Worm (Caenorhabditis elegans) whole organism, L4 larva: Measurements from ENCODE around the gene selt-1.1.

ENCODE experiments used
- D1046.2 ChIP-seq: fragments of 200-800 bp; sonication (Bioruptor generic); IDR thresholded peaks from 2 replicates; pipeline ENCODE4 v1.3.6; 2022; ENCODE audit warnings: missing genetic modification characterization, missing compliant biosample characterization
- F10B5.3 ChIP-seq: sonication (generic microtip); optimal IDR thresholded peaks from 2 replicates; lab custom pipeline; 2016; ENCODE audit warnings: mild to moderate bottlenecking, missing genetic modification characterization, missing compliant biosample characterization
- F26F4.8 ChIP-seq: fragments of 200-800 bp; sonication (Bioruptor generic); conservative IDR thresholded peaks from 2 replicates; pipeline ENCODE4 v1.3.6; 2022; ENCODE audit warnings: missing genetic modification characterization, missing compliant biosample characterization
- F37D6.2 ChIP-seq: sonication (generic microtip); optimal IDR thresholded peaks from 2 replicates; lab custom pipeline; 2016; ENCODE audit warnings: mild to moderate bottlenecking, missing genetic modification characterization, missing compliant biosample characterization
- T26A8.4 ChIP-seq: fragments of 200-800 bp; sonication (Bioruptor generic); IDR thresholded peaks from 2 replicates; pipeline ENCODE4 v1.3.6; 2022; ENCODE audit warnings: missing genetic modification characterization, missing compliant biosample characterization
- Y105C5A.15 ChIP-seq: fragments of 200-800 bp; sonication (Bioruptor generic); IDR thresholded peaks from 2 replicates; pipeline ENCODE4 v1.3.6; 2022; ENCODE audit warnings: missing genetic modification characterization, missing compliant biosample characterization
- Y5F2A.4 ChIP-seq: fragments of 200-800 bp; sonication (Bioruptor generic); optimal IDR thresholded peaks from 2 replicates; lab custom pipeline; 2018; ENCODE audit warnings: mild to moderate bottlenecking, missing genetic modification characterization, missing compliant biosample characterization
- aha-1 ChIP-seq: fragments of 150-350 bp; peaks from one replicate; lab custom pipeline; 2014; ENCODE audit warnings: missing biosample characterization, missing genetic modification characterization
- attf-4 ChIP-seq: sonication (generic microtip); optimal IDR thresholded peaks from 3 replicates; lab custom pipeline; 2017; ENCODE audit warnings: missing biosample characterization, missing genetic modification characterization
- ceh-20 ChIP-seq: fragments of 200-800 bp; sonication (Bioruptor generic); IDR thresholded peaks from 2 replicates; pipeline ENCODE4 v1.3.6; 2022; ENCODE audit warnings: missing genetic modification reagents, missing genetic modification characterization, missing compliant biosample characterization
- ceh-62 ChIP-seq: sonication (generic microtip); optimal IDR thresholded peaks from 2 replicates; lab custom pipeline; 2017; ENCODE audit warnings: missing biosample characterization, missing genetic modification characterization
- ceh-82 ChIP-seq: sonication (generic microtip); optimal IDR thresholded peaks from 2 replicates; lab custom pipeline; 2017; ENCODE audit warnings: missing biosample characterization, missing genetic modification characterization
- ces-1 ChIP-seq: fragments of 150-350 bp; sonication (generic microtip); optimal IDR thresholded peaks from 4 replicates; lab custom pipeline; 2014; ENCODE audit warnings: missing biosample characterization, missing genetic modification reagents, missing genetic modification characterization
- cey-2 ChIP-seq: sonication (generic microtip); optimal IDR thresholded peaks from 3 replicates; lab custom pipeline; 2017; ENCODE audit warnings: missing genetic modification characterization, mild to moderate bottlenecking, missing compliant biosample characterization, antibody characterized with exemption, borderline replicate concordance; ENCODE audit not compliant: insufficient read depth
- ctbp-1 ChIP-seq: fragments of 200-800 bp; sonication (Bioruptor generic); IDR thresholded peaks from 2 replicates; pipeline ENCODE4 v1.3.6; 2022; ENCODE audit warnings: missing genetic modification reagents, missing genetic modification characterization, missing compliant biosample characterization
- daf-16 ChIP-seq, 3 experiments: sonication (generic microtip); optimal IDR thresholded peaks; 2 replicates each; lab custom pipeline; 2016 to 2017; ENCODE audit warnings: missing genetic modification characterization in 3 of 3, missing genetic modification reagents in 3 of 3, mild to moderate bottlenecking in 2 of 3, missing compliant biosample characterization in 2 of 3, missing biosample characterization in 1 of 3, moderate library complexity in 1 of 3
- dmd-6 ChIP-seq: fragments of 200-800 bp; sonication (Bioruptor generic); IDR thresholded peaks from 2 replicates; pipeline ENCODE4 v1.3.6; 2022; ENCODE audit warnings: missing genetic modification reagents, missing genetic modification characterization, missing compliant biosample characterization
- dmd-9 ChIP-seq: fragments of 200-800 bp; sonication (Bioruptor generic); IDR thresholded peaks from 2 replicates; pipeline ENCODE4 v1.3.6; 2022; ENCODE audit warnings: missing genetic modification reagents, missing genetic modification characterization, missing compliant biosample characterization
- dpl-1 ChIP-seq: fragments of 150-350 bp; optimal IDR thresholded peaks from 2 replicates; lab custom pipeline; 2014; ENCODE audit warnings: missing biosample characterization, missing genetic modification reagents, missing genetic modification characterization
- duxl-1 ChIP-seq: sonication (generic microtip); optimal IDR thresholded peaks from 2 replicates; lab custom pipeline; 2016; ENCODE audit warnings: mild to moderate bottlenecking, missing genetic modification characterization, moderate library complexity, missing compliant biosample characterization; ENCODE audit not compliant: poor library complexity
- fkh-10 ChIP-seq: fragments of 150-350 bp; optimal IDR thresholded peaks from 2 replicates; lab custom pipeline; 2014; ENCODE audit warnings: missing biosample characterization, missing genetic modification reagents, missing genetic modification characterization
- hlh-11 ChIP-seq: fragments of 200-800 bp; sonication (Bioruptor generic); optimal IDR thresholded peaks from 2 replicates; lab custom pipeline; 2018; ENCODE audit warnings: mild to moderate bottlenecking, missing genetic modification characterization, missing compliant biosample characterization
- hmg-1.1 ChIP-seq: fragments of 200-800 bp; sonication (Bioruptor generic); IDR thresholded peaks from 2 replicates; pipeline ENCODE4 v1.3.6; 2022; ENCODE audit warnings: missing genetic modification reagents, missing genetic modification characterization, missing compliant biosample characterization
- jun-1 ChIP-seq: fragments of 150-350 bp; optimal IDR thresholded peaks from 2 replicates; lab custom pipeline; 2014; ENCODE audit warnings: missing biosample characterization, missing genetic modification reagents, missing genetic modification characterization
- lir-3 ChIP-seq: sonication (generic microtip); optimal IDR thresholded peaks from 2 replicates; lab custom pipeline; 2016; ENCODE audit warnings: mild to moderate bottlenecking, missing genetic modification characterization, missing compliant biosample characterization
- lsy-2 ChIP-seq, 2 experiments: fragments of 150-350 bp in 1 of 2; sonication (generic microtip) in 1 of 2; optimal IDR thresholded peaks; 2 replicates each; lab custom pipeline; 2014 to 2017; ENCODE audit warnings: missing biosample characterization in 2 of 2, missing genetic modification characterization in 2 of 2
- madf-5 ChIP-seq, 2 experiments: fragments of 200-800 bp; sonication (Bioruptor generic); IDR thresholded peaks; 2 replicates each; pipeline ENCODE4 v1.3.6; 2022; ENCODE audit warnings: missing compliant biosample characterization in 2 of 2, missing genetic modification characterization in 2 of 2
- madf-9 ChIP-seq: fragments of 200-800 bp; sonication (Bioruptor generic); conservative IDR thresholded peaks from 2 replicates; pipeline ENCODE4 v1.3.6; 2022; ENCODE audit warnings: missing genetic modification reagents, missing genetic modification characterization, missing compliant biosample characterization
- mdl-1 ChIP-seq, 2 experiments: fragments of 150-350 bp in 1 of 2; sonication (generic microtip) in 1 of 2; optimal IDR thresholded peaks; 2 replicates each; lab custom pipeline; 2014 to 2017; ENCODE audit warnings: missing biosample characterization in 2 of 2, missing genetic modification characterization in 2 of 2
- mes-2 ChIP-seq: sonication (generic microtip); optimal IDR thresholded peaks from 2 replicates; lab custom pipeline; 2016; ENCODE audit warnings: missing genotype, mild to moderate bottlenecking, missing genetic modification characterization, missing compliant biosample characterization; ENCODE audit not compliant: poor library complexity, severe bottlenecking
- mxl-3 ChIP-seq: fragments of 200-800 bp; sonication (Bioruptor generic); optimal IDR thresholded peaks from 2 replicates; lab custom pipeline; 2018; ENCODE audit warnings: mild to moderate bottlenecking, missing genetic modification characterization, missing compliant biosample characterization
- nhr-28 ChIP-seq: fragments of 150-350 bp; optimal IDR thresholded peaks from 2 replicates; lab custom pipeline; 2014; ENCODE audit warnings: missing biosample characterization, missing genetic modification characterization
- php-3 ChIP-seq: fragments of 200-800 bp; sonication (Bioruptor generic); IDR thresholded peaks from 2 replicates; pipeline ENCODE4 v1.3.6; 2022; ENCODE audit warnings: missing genetic modification reagents, missing genetic modification characterization, missing compliant biosample characterization
- pqm-1 ChIP-seq: sonication (generic microtip); optimal IDR thresholded peaks from 2 replicates; lab custom pipeline; 2017; ENCODE audit warnings: missing biosample characterization, missing genetic modification characterization
- rbr-2 ChIP-seq: sonication (generic microtip); optimal IDR thresholded peaks from 2 replicates; lab custom pipeline; 2016; ENCODE audit warnings: missing genotype, missing genetic modification characterization, missing compliant biosample characterization
- saeg-2 ChIP-seq: fragments of 200-800 bp; sonication (Bioruptor generic); IDR thresholded peaks from 2 replicates; pipeline ENCODE4 v1.3.6; 2022; ENCODE audit warnings: missing genetic modification reagents, missing genetic modification characterization, missing compliant biosample characterization
- spr-3 ChIP-seq: fragments of 200-800 bp; sonication (Bioruptor generic); optimal IDR thresholded peaks from 2 replicates; lab custom pipeline; 2018; ENCODE audit warnings: mild to moderate bottlenecking, missing genetic modification characterization, missing compliant biosample characterization
- tag-97 ChIP-seq: fragments of 200-800 bp; sonication (Bioruptor generic); IDR thresholded peaks from 2 replicates; pipeline ENCODE4 v1.3.6; 2022; ENCODE audit warnings: missing genetic modification characterization, missing compliant biosample characterization
- unc-130 ChIP-seq: sonication (generic microtip); optimal IDR thresholded peaks from 2 replicates; lab custom pipeline; 2016; ENCODE audit warnings: missing genetic modification reagents, missing genetic modification characterization, missing compliant biosample characterization
- unc-62 ChIP-seq, 3 experiments: fragments of 150-350 bp in 1 of 3; sonication (generic microtip); optimal IDR thresholded peaks in 2 of 3; peaks in 1 of 3; 1 replicate in 1 of 3; 2 replicates in 2 of 3; lab custom pipeline; 2014 to 2017; ENCODE audit warnings: missing biosample characterization in 3 of 3, missing genetic modification characterization in 3 of 3, missing genetic modification reagents in 3 of 3, missing genotype in 1 of 3
- zfp-3 ChIP-seq: fragments of 200-800 bp; sonication (Bioruptor generic); conservative IDR thresholded peaks from 2 replicates; pipeline ENCODE4 v1.3.6; 2022; ENCODE audit warnings: missing genetic modification reagents, missing genetic modification characterization, missing compliant biosample characterization

selt-1.1 gene

DNA sequence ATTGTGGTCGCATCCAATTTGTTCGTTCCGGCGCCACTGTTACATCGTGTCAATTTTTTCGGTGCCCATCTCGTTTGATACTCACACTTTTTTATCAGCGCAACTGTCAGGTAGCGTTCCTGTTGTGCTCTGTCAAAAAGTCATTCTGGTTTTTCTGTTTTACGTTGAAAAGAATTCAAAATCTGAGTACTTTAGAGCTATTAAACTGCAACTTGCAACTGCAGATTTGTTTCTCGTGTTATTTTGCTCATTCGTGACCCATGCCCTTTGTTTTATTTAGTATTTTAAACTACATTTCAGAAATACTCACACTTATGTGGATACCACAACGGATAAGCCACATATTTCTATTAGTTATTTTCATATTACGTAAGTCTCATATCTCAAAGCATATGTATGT, 14.3 kb upstream of the selt-1.1 start, which contains the start of gene lev-8:
TSS of gene lev-8 (plus strand) at position 301 of the 400 bp plus-strand sequence.
- TF ChIP-seq F26F4.8 (GFP tag; lab: Robert Waterston, UW) (no peak), ceh-62 (tag; lab: Kevin White, UChicago) (no peak), spr-3 (GFP tag; lab: Kevin White, UChicago) (no peak), cey-2 (tag; lab: Kevin White, UChicago) (no peak), unc-130 (GFP tag; lab: Kevin White, UChicago) (no peak), F37D6.2 (tag; lab: Kevin White, UChicago) (no peak), madf-5 (GFP tag; IDR thresholded peaks at IDR 0.05; lab: Robert Waterston, UW) (no peak), rbr-2 (no peak), duxl-1 (no peak), ceh-82 (no peak), zfp-3 (GFP tag; lab: Robert Waterston, UW) (no peak), F10B5.3 (tag; lab: Kevin White, UChicago) (no peak), D1046.2 (GFP tag; lab: Robert Waterston, UW) (no peak)

DNA sequence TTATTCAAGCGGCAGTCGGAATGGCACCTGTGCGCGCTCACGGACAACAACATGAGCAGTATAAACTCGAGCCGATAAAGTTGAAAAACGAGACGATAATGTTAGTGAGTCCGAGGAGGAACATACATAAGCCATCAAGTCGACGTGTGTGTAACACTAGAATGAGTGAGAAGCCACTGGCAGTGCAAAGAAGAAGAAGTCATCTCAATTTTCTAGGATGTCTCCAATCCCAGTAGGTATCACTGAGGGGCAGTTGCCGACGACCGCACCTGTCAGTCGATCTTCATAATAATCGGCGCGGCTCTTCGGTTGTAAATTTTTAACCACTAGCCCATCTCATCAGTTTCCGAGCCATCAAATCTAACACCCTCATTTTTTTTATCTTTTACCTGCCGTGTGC, 13.8 kb upstream of the selt-1.1 start:
- no peak for TF ChIP-seq mxl-3
- no peak for TF ChIP-seq saeg-2 (GFP tag; lab: Robert Waterston, UW)
- peak in 1 of 2 experiments; percentile 65 for TF ChIP-seq daf-16 (GFP tag; optimal IDR thresholded peaks at IDR 0.05; lab: Kevin White, UChicago)
- no peak for TF ChIP-seq daf-16 (tag; optimal IDR thresholded peaks at IDR 0.05; lab: Kevin White, UChicago)
- TF ChIP-seq ceh-82: no peak
- peak; percentile 8; the same call in 1 of the 2 replicates for TF ChIP-seq ceh-20 (GFP tag; lab: Robert Waterston, UW)
- 0 out of 2 replicates have a peak, but pooled peaks have one; percentile 2 for TF ChIP-seq dmd-6
- TF ChIP-seq unc-62 (GFP tag; optimal IDR thresholded peaks at IDR 0.05 in 1 of 2; lab: Kevin White, UChicago): peak in 1 of 2 experiments; percentile 4
- TF ChIP-seq unc-62 (tag; optimal IDR thresholded peaks at IDR 0.05; lab: Kevin White, UChicago): no peak
- TF ChIP-seq lir-3 (tag; lab: Kevin White, UChicago): no peak
- no peak for TF ChIP-seq pqm-1 (tag; lab: Kevin White, UChicago)
- peak; percentile 96 for TF ChIP-seq aha-1 (tag; lab: Kevin White, UChicago)
- no peak for TF ChIP-seq dpl-1 (GFP tag; lab: Kevin White, UChicago)
- TF ChIP-seq hlh-11 (tag; lab: Kevin White, UChicago): peak; percentile 14
- TF ChIP-seq mdl-1 (tag; optimal IDR thresholded peaks at IDR 0.05; lab: Kevin White, UChicago): no peak
- no peak for TF ChIP-seq Y5F2A.4
- 0 out of 2 replicates have a peak, but pooled peaks have one; percentile 29 for TF ChIP-seq hmg-1.1 (GFP tag; lab: Robert Waterston, UW)
- TF ChIP-seq nhr-28: no peak
- peak; percentile 45; the same call in 1 of the 2 replicates for TF ChIP-seq ctbp-1 (GFP tag; lab: Robert Waterston, UW)
- no peak for TF ChIP-seq dmd-9

DNA sequence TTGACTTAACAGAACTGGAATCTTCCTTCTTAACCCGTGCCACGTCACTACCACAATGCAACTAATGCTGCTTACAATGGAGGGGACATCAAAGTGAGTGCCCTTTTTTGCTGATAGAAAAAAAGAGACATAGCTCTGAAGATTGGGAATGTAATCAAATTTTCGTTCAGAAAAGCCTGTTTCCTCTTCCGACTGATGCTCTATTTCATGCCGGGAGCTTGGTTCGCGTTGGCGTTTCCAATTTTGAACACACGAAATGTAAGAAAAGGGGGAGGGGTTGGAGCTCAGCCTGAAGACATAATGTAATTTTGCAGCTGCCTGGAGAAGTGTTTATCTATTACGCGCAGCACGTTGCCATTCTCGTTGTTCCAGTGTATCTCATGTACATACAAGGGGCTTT, 11.9 kb upstream of the selt-1.1 start:
- no peak for TF ChIP-seq aha-1 (tag; lab: Kevin White, UChicago)
- TF ChIP-seq ces-1 (GFP tag; lab: Kevin White, UChicago): peak; percentile 93
- TF ChIP-seq F37D6.2 (tag; lab: Kevin White, UChicago): peak; percentile 19
- no peak for TF ChIP-seq rbr-2
- TF ChIP-seq mes-2 (tag; lab: Kevin White, UChicago): peak; percentile 1
- TF ChIP-seq ctbp-1 (GFP tag; lab: Robert Waterston, UW): peak; percentile 50; the same call in 1 of the 2 replicates
- TF ChIP-seq fkh-10: peak; percentile 83
- TF ChIP-seq lsy-2 (tag; optimal IDR thresholded peaks at IDR 0.05; lab: Kevin White, UChicago): peak in 1 of 2 experiments; percentile 48
- no peak for TF ChIP-seq cey-2 (tag; lab: Kevin White, UChicago)
- no peak for TF ChIP-seq Y105C5A.15 (GFP tag; lab: Robert Waterston, UW)
- TF ChIP-seq T26A8.4: 0 out of 2 replicates have a peak, but pooled peaks have one; percentile 31
- no peak for TF ChIP-seq madf-9
- TF ChIP-seq php-3 (GFP tag; lab: Robert Waterston, UW): no peak
- TF ChIP-seq attf-4: no peak
- TF ChIP-seq tag-97: 0 out of 2 replicates have a peak, but pooled peaks have one; percentile 55
- TF ChIP-seq jun-1: no peak
